Worm (Caenorhabditis elegans) whole organism, late embryonic: ENCODE data around the gene nlt-1.

Experiments used
- C08G9.2 ChIP-seq: sonication (generic microtip); optimal IDR thresholded peaks from 2 replicates; lab custom pipeline; 2016; ENCODE audit warnings: mild to moderate bottlenecking, missing genetic modification characterization, moderate library complexity, missing compliant biosample characterization
- unc-3 ChIP-seq, 2 experiments: fragments of 200-800 bp in 1 of 2; sonication (Bioruptor generic) in 1 of 2; sonication (generic microtip) in 1 of 2; conservative IDR thresholded peaks in 1 of 2; optimal IDR thresholded peaks in 1 of 2; 2 replicates each; pipeline versions ENCODE4 v1.3.6 to Lab custom; 2016 to 2022; ENCODE audit warnings: missing compliant biosample characterization in 2 of 2, missing genetic modification characterization in 2 of 2, missing genetic modification reagents in 1 of 2
- unc-86 ChIP-seq: sonication (generic microtip); optimal IDR thresholded peaks from 2 replicates; lab custom pipeline; 2016; ENCODE audit warnings: missing genetic modification characterization, missing compliant biosample characterization

DNA sequence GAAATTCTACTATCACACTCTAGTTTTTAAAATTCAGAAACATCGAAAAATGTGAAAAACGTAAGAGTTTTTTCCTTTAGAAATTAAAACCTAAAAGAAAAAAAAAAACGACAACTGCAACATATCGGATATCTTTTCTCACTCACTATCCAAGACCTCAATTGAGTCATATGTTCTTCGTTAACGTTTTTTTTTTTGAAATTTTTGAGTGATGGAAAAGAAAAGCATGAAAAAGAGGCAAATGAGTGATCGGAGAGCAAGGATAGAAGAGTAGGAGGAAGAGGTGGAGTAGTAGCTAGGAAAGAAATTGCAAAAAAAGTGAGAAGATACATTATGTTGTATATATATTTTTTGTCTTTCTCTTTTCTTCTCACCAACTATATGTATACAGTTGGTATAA lies 11.4 kb downstream of the nlt-1 start:
- no peak for TF ChIP-seq unc-86 (tag; lab: Kevin White, UChicago)
- TF ChIP-seq unc-3 (GFP tag; conservative IDR thresholded peaks at IDR 0.05; lab: Robert Waterston, UW) = no peak
- no peak for TF ChIP-seq unc-3 (tag; optimal IDR thresholded peaks at IDR 0.05; lab: Kevin White, UChicago)
- TF ChIP-seq C08G9.2 (tag; lab: Kevin White, UChicago) = no peak
